Worm (Caenorhabditis elegans): ENCODE results near the gene F10B5.3.

ce11 chrII:8127290-8127689 is 22.5 kb downstream of the F10B5.3 start:
- TF ChIP-seq hmg-20 (GFP tag; IDR thresholded peaks at IDR 0.05) (no peak), Y67H2A.10 (GFP tag; conservative IDR thresholded peaks at IDR 0.05) (no peak), unc-130 (GFP tag; optimal IDR thresholded peaks at IDR 0.05) (no peak), unc-62 (GFP tag; optimal IDR thresholded peaks at IDR 0.05) (no peak)

Measured in whole organism, young adult.